Fruit fly (Drosophila melanogaster) Kc167 (cell line): ENCODE data around the gene CG12093.

Experiments
- Myc ChIP-seq: fragments of >200 bp; optimal IDR thresholded peaks from 2 replicates; lab custom pipeline; 2017; ENCODE audit warnings: missing external identifiers
- Sin3A ChIP-seq: fragments of >200 bp; optimal IDR thresholded peaks from 2 replicates; lab custom pipeline; 2018; ENCODE audit warnings: missing external identifiers
- psq ChIP-seq: fragments of >200 bp; optimal IDR thresholded peaks from 2 replicates; lab custom pipeline; 2017; ENCODE audit warnings: missing external identifiers

- TF ChIP-seq Sin3A (lab: Kevin White, UChicago) (no peak), psq (lab: Kevin White, UChicago) (no peak), Myc (lab: Kevin White, UChicago) (no peak)
Observed at dm6 chr3L:2773968-2774461, at the start of gene CG12093, which contains the start of gene Atg2.
